Worm (Caenorhabditis elegans) whole organism, L3 larva: ENCODE measurements around the gene ddi-1.

Experiments used
- R02D3.7 ChIP-seq: fragments of 150-350 bp; optimal IDR thresholded peaks from 2 replicates; lab custom pipeline; 2014; ENCODE audit warnings: missing biosample characterization, missing genetic modification characterization
- ZK546.5 ChIP-seq: sonication (generic microtip); optimal IDR thresholded peaks from 2 replicates; lab custom pipeline; 2017; ENCODE audit warnings: missing biosample characterization, missing genetic modification characterization
- aly-2 ChIP-seq: fragments of 150-350 bp; optimal IDR thresholded peaks from 2 replicates; lab custom pipeline; 2014; ENCODE audit warnings: missing biosample characterization, missing genetic modification characterization
- ama-1 ChIP-seq: fragments of 150-350 bp; optimal IDR thresholded peaks from 2 replicates; lab custom pipeline; 2018
- ceh-16 ChIP-seq: sonication (generic microtip); optimal IDR thresholded peaks from 2 replicates; lab custom pipeline; 2017; ENCODE audit warnings: missing biosample characterization, missing genetic modification characterization
- ceh-28 ChIP-seq: fragments of 150-350 bp; optimal IDR thresholded peaks from 2 replicates; lab custom pipeline; 2014; ENCODE audit warnings: missing biosample characterization, missing genetic modification reagents, missing genetic modification characterization
- ceh-82 ChIP-seq: fragments of 150-350 bp; optimal IDR thresholded peaks from 2 replicates; lab custom pipeline; 2014; ENCODE audit warnings: missing biosample characterization, missing genetic modification characterization
- ceh-9 ChIP-seq: sonication (generic microtip); optimal IDR thresholded peaks from 2 replicates; lab custom pipeline; 2018; ENCODE audit warnings: missing biosample characterization, missing genetic modification characterization
- daf-12 ChIP-seq: fragments of 150-350 bp; optimal IDR thresholded peaks from 2 replicates; lab custom pipeline; 2014; ENCODE audit warnings: missing biosample characterization, missing genetic modification reagents, missing genetic modification characterization
- egl-27 ChIP-seq: sonication (generic microtip); optimal IDR thresholded peaks from 4 replicates; lab custom pipeline; 2017; ENCODE audit warnings: missing biosample characterization, missing genetic modification reagents, missing genetic modification characterization
- egl-5 ChIP-seq: fragments of 150-350 bp; optimal IDR thresholded peaks from 2 replicates; lab custom pipeline; 2017; ENCODE audit warnings: missing biosample characterization, missing genetic modification reagents, missing genetic modification characterization, inconsistent platforms
- elt-1 ChIP-seq: fragments of 150-350 bp; optimal IDR thresholded peaks from 2 replicates; lab custom pipeline; 2014; ENCODE audit warnings: missing biosample characterization, missing genetic modification characterization
- elt-2 ChIP-seq: sonication (generic microtip); optimal IDR thresholded peaks from 2 replicates; lab custom pipeline; 2016; ENCODE audit warnings: missing genetic modification reagents, mild to moderate bottlenecking, missing genetic modification characterization, missing compliant biosample characterization
- elt-3 ChIP-seq, 3 experiments: fragments of 150-350 bp in 1 of 3; sonication (generic microtip) in 2 of 3; optimal IDR thresholded peaks; 2 replicates in 2 of 3; 4 replicates in 1 of 3; lab custom pipeline; 2014 to 2017; ENCODE audit warnings: missing biosample characterization in 3 of 3, missing genetic modification characterization in 3 of 3
- eor-1 ChIP-seq, 2 experiments: fragments of 150-350 bp; optimal IDR thresholded peaks; 2 replicates each; lab custom pipeline; 2014 to 2018; ENCODE audit warnings: missing biosample characterization in 2 of 2, missing genetic modification characterization in 2 of 2
- fkh-10 ChIP-seq: sonication (generic microtip); optimal IDR thresholded peaks from 2 replicates; lab custom pipeline; 2017; ENCODE audit warnings: missing biosample characterization, missing genetic modification reagents, missing genetic modification characterization
- fkh-2 ChIP-seq: fragments of 150-350 bp; optimal IDR thresholded peaks from 2 replicates; lab custom pipeline; 2014; ENCODE audit warnings: missing biosample characterization, missing genetic modification reagents, missing genetic modification characterization
- fos-1 ChIP-seq: fragments of 150-350 bp; optimal IDR thresholded peaks from 2 replicates; lab custom pipeline; 2014; ENCODE audit warnings: missing biosample characterization, missing genetic modification characterization
- hmg-11 ChIP-seq: sonication (generic microtip); optimal IDR thresholded peaks from 2 replicates; lab custom pipeline; 2016; ENCODE audit warnings: missing genetic modification characterization, missing compliant biosample characterization
- jun-1 ChIP-seq: fragments of 150-350 bp; optimal IDR thresholded peaks from 2 replicates; lab custom pipeline; 2014; ENCODE audit warnings: missing biosample characterization, missing genetic modification reagents, missing genetic modification characterization
- lin-15B ChIP-seq: fragments of 150-350 bp; optimal IDR thresholded peaks from 2 replicates; lab custom pipeline; 2014; ENCODE audit warnings: missing biosample characterization, missing genetic modification characterization
- lin-39 ChIP-seq: fragments of 150-350 bp; optimal IDR thresholded peaks from 2 replicates; lab custom pipeline; 2018; ENCODE audit warnings: missing biosample characterization, missing genetic modification reagents, missing genetic modification characterization
- lsy-12 ChIP-seq: sonication (generic microtip); optimal IDR thresholded peaks from 2 replicates; lab custom pipeline; 2016; ENCODE audit warnings: mild to moderate bottlenecking, missing genetic modification characterization, missing compliant biosample characterization
- mdl-1 ChIP-seq: fragments of 150-350 bp; optimal IDR thresholded peaks from 2 replicates; lab custom pipeline; 2014; ENCODE audit warnings: missing biosample characterization, missing genetic modification characterization
- mml-1 ChIP-seq: fragments of 150-350 bp; sonication (generic microtip); optimal IDR thresholded peaks from 3 replicates; lab custom pipeline; 2014; ENCODE audit warnings: missing biosample characterization, missing genetic modification characterization
- nfya-1 ChIP-seq: sonication (generic microtip); optimal IDR thresholded peaks from 2 replicates; lab custom pipeline; 2017; ENCODE audit warnings: missing genetic modification characterization, mild to moderate bottlenecking, missing compliant biosample characterization, antibody characterized with exemption, moderate library complexity; ENCODE audit not compliant: insufficient read depth
- nhr-11 ChIP-seq: fragments of 150-350 bp; optimal IDR thresholded peaks from 2 replicates; lab custom pipeline; 2014; ENCODE audit warnings: missing biosample characterization, missing genetic modification characterization
- nhr-12 ChIP-seq: fragments of 150-350 bp; optimal IDR thresholded peaks from 2 replicates; lab custom pipeline; 2014; ENCODE audit warnings: missing biosample characterization, missing genetic modification characterization
- nhr-23 ChIP-seq: fragments of 150-350 bp; optimal IDR thresholded peaks from 2 replicates; lab custom pipeline; 2014; ENCODE audit warnings: missing biosample characterization, missing genetic modification reagents, missing genetic modification characterization
- nhr-237 ChIP-seq: fragments of 150-350 bp; optimal IDR thresholded peaks from 2 replicates; lab custom pipeline; 2014; ENCODE audit warnings: missing biosample characterization, missing genetic modification characterization
- nhr-25 ChIP-seq: sonication (generic microtip); optimal IDR thresholded peaks from 2 replicates; lab custom pipeline; 2017; ENCODE audit warnings: missing biosample characterization, missing genetic modification characterization
- nhr-28 ChIP-seq: fragments of 150-350 bp; optimal IDR thresholded peaks from 2 replicates; lab custom pipeline; 2014; ENCODE audit warnings: missing biosample characterization, missing genetic modification characterization
- nhr-43 ChIP-seq: sonication (generic microtip); optimal IDR thresholded peaks from 2 replicates; lab custom pipeline; 2016; ENCODE audit warnings: mild to moderate bottlenecking, missing genetic modification characterization, missing compliant biosample characterization; ENCODE audit not compliant: poor library complexity, severe bottlenecking
- nhr-67 ChIP-seq: fragments of 150-350 bp; optimal IDR thresholded peaks from 2 replicates; lab custom pipeline; 2014; ENCODE audit warnings: missing biosample characterization, missing genetic modification characterization
- nhr-76 ChIP-seq: fragments of 150-350 bp; sonication (generic microtip); optimal IDR thresholded peaks from 5 replicates; lab custom pipeline; 2014; ENCODE audit warnings: missing biosample characterization, missing genetic modification characterization
- nhr-77 ChIP-seq: fragments of 150-350 bp; optimal IDR thresholded peaks from 2 replicates; lab custom pipeline; 2014; ENCODE audit warnings: missing biosample characterization, missing genetic modification characterization
- pha-4 ChIP-seq: fragments of 150-350 bp; optimal IDR thresholded peaks from 2 replicates; lab custom pipeline; 2014; ENCODE audit warnings: missing biosample characterization, missing genetic modification reagents, missing genetic modification characterization
- pqm-1 ChIP-seq: fragments of 150-350 bp; optimal IDR thresholded peaks from 2 replicates; lab custom pipeline; 2017; ENCODE audit warnings: missing biosample characterization, missing genetic modification characterization, inconsistent platforms
- sea-2 ChIP-seq: fragments of 150-350 bp; sonication (generic microtip); optimal IDR thresholded peaks from 4 replicates; lab custom pipeline; 2014; ENCODE audit warnings: missing biosample characterization, missing genetic modification reagents, missing genetic modification characterization
- skn-1 ChIP-seq: fragments of 150-350 bp; optimal IDR thresholded peaks from 2 replicates; lab custom pipeline; 2014; ENCODE audit warnings: missing biosample characterization, missing genetic modification characterization
- snpc-4 ChIP-seq: fragments of 150-350 bp; optimal IDR thresholded peaks from 2 replicates; lab custom pipeline; 2014; ENCODE audit warnings: missing biosample characterization, missing genetic modification characterization
- tbx-2 ChIP-seq: sonication (generic microtip); optimal IDR thresholded peaks from 2 replicates; lab custom pipeline; 2016; ENCODE audit warnings: mild to moderate bottlenecking, missing genetic modification characterization, missing compliant biosample characterization
- unc-39 ChIP-seq: sonication (generic microtip); optimal IDR thresholded peaks from 4 replicates; lab custom pipeline; 2017; ENCODE audit warnings: missing biosample characterization, missing genetic modification characterization
- unc-62 ChIP-seq: fragments of 150-350 bp; sonication (generic microtip); optimal IDR thresholded peaks from 4 replicates; lab custom pipeline; 2014; ENCODE audit warnings: missing biosample characterization, missing genetic modification reagents, missing genetic modification characterization
- zag-1 ChIP-seq: fragments of 150-350 bp; optimal IDR thresholded peaks from 2 replicates; lab custom pipeline; 2014; ENCODE audit warnings: missing biosample characterization, missing genetic modification characterization
- ztf-11 ChIP-seq: fragments of 150-350 bp; optimal IDR thresholded peaks from 2 replicates; lab custom pipeline; 2014; ENCODE audit warnings: missing biosample characterization, missing genetic modification characterization
- ztf-4 ChIP-seq: fragments of 150-350 bp; optimal IDR thresholded peaks from 2 replicates; lab custom pipeline; 2014; ENCODE audit warnings: missing biosample characterization, missing genetic modification characterization

ddi-1 gene

ce11 chrIV:6522305-6522917, at the start of gene ddi-1:
Gene ddi-1 (plus strand): TSS chrIV:6522867.
- TF ChIP-seq mdl-1 (tag; lab: Kevin White, UChicago): no peak
- no peak for TF ChIP-seq nhr-76
- TF ChIP-seq snpc-4 (tag; lab: Kevin White, UChicago): peak; percentile 21
- TF ChIP-seq lin-39 (tag; lab: Kevin White, UChicago): no peak
- peak; percentile 14 for TF ChIP-seq skn-1
- no peak for TF ChIP-seq ztf-4
- TF ChIP-seq fkh-2: no peak
- TF ChIP-seq pha-4: no peak
- TF ChIP-seq jun-1 (tag; lab: Kevin White, UChicago): no peak
- TF ChIP-seq nhr-237 (tag; lab: Kevin White, UChicago): no peak

ce11 chrIV:6473140-6473539, 49.5 kb upstream of the ddi-1 start, which contains the start of gene Y73B6BL.27:
Gene Y73B6BL.27 (minus strand): TSS chrIV:6473240.
- TF ChIP-seq nhr-76 (no peak), nhr-237 (tag; lab: Kevin White, UChicago) (no peak), ZK546.5 (no peak), skn-1 (no peak), nhr-23 (tag; lab: Kevin White, UChicago) (no peak), tbx-2 (tag; lab: Kevin White, UChicago) (no peak), mml-1 (no peak), fkh-2 (no peak)
- TF ChIP-seq, all 47 proteins: peak for 0

- TF ChIP-seq nhr-77 (no peak), R02D3.7 (tag; lab: Kevin White, UChicago) (no peak), jun-1 (tag; lab: Kevin White, UChicago) (no peak), lin-39 (tag; lab: Kevin White, UChicago) (peak; percentile 24), tbx-2 (tag; lab: Kevin White, UChicago) (no peak), nhr-67 (tag; lab: Kevin White, UChicago) (no peak), ama-1 (no peak), skn-1 (no peak), elt-3 (tag; optimal IDR thresholded peaks at IDR 0.05; lab: Kevin White, UChicago) (no peak), nhr-23 (tag; lab: Kevin White, UChicago) (peak; percentile 42), zag-1 (no peak), ceh-28 (tag; lab: Kevin White, UChicago) (peak; percentile 56), lsy-12 (tag; lab: Kevin White, UChicago) (no peak), mdl-1 (tag; lab: Kevin White, UChicago) (no peak), egl-5 (tag; lab: Kevin White, UChicago) (peak; percentile 64), aly-2 (tag; lab: Kevin White, UChicago) (no peak), pha-4 (peak; percentile 59), daf-12 (no peak), ztf-4 (no peak), eor-1 (tag; optimal IDR thresholded peaks at IDR 0.05; lab: Kevin White, UChicago) (no peak), egl-27 (no peak), fkh-10 (GFP tag; lab: Kevin White, UChicago) (no peak), pqm-1 (tag; lab: Kevin White, UChicago) (no peak), fkh-2 (no peak), ceh-82 (no peak), elt-2 (tag; lab: Kevin White, UChicago) (no peak), ztf-11 (tag; lab: Kevin White, UChicago) (no peak), nhr-237 (tag; lab: Kevin White, UChicago) (no peak), lin-15B (tag; lab: Kevin White, UChicago) (peak; percentile 66), fos-1 (tag; lab: Kevin White, UChicago) (no peak), nfya-1 (tag; lab: Kevin White, UChicago) (peak; percentile 67), ZK546.5 (no peak), nhr-76 (no peak), ceh-16 (tag; lab: Kevin White, UChicago) (no peak), unc-62 (GFP tag; lab: Kevin White, UChicago) (no peak), nhr-25 (peak; percentile 40), nhr-12 (tag; lab: Kevin White, UChicago) (no peak), nhr-43 (tag; lab: Kevin White, UChicago) (no peak), unc-39 (tag; lab: Kevin White, UChicago) (no peak), sea-2 (GFP tag; lab: Kevin White, UChicago) (no peak), snpc-4 (tag; lab: Kevin White, UChicago) (peak; percentile 42), nhr-28 (tag; lab: Kevin White, UChicago) (no peak), hmg-11 (peak; percentile 44), elt-1 (tag; lab: Kevin White, UChicago) (no peak), nhr-11 (no peak), ceh-9 (tag; lab: Kevin White, UChicago) (no peak), mml-1 (no peak)
- TF ChIP-seq, all 47 proteins: peak for 10
These were observed 47.9 kb upstream of the ddi-1 start for ce11 chrIV:6474751-6475150.
